Worm (Caenorhabditis elegans): ENCODE data around the gene ZK938.1.

ZK938.1 gene

DNA sequence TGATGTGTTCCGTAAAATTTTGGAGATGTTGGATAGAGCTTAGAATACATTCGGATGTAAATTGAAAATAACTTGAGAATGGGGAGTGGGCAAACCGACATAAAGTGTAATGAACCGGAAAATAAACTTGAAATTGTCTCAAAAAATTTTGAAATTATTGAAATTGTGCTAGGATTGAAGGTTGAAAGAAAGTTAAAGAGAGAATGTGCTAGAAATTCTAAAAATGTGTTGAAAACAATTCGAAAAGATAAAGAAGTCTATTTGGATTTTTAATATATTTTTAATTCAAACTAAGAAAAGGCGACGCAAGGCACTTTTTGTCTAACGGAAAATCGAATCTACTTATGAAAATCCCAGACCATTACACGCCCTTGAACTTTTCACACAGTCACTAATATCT lies 4.6 kb downstream of the ZK938.1 start, which contains the start of gene ZK938.3:
Gene ZK938.3 (minus strand): TSS at position 101 of the 400 bp plus-strand sequence.
- TF ChIP-seq nhr-6 (tag; optimal IDR thresholded peaks at IDR 0.05), result no peak
- peak in 1 of 2 experiments; percentile 26 for TF ChIP-seq unc-62 (GFP tag; optimal IDR thresholded peaks at IDR 0.05 in 1 of 2)
- no peak for TF ChIP-seq unc-62 (tag; optimal IDR thresholded peaks at IDR 0.05)

ce11 chrII:9834921-9835320 lies 5.7 kb downstream of the ZK938.1 start, which contains the start of gene arrd-5:
arrd-5 (plus strand) TSS chrII:9835221.
- TF ChIP-seq duxl-1 (tag; optimal IDR thresholded peaks at IDR 0.05; ENCODE audit: poor library complexity) (no peak), unc-62 (GFP tag; optimal IDR thresholded peaks at IDR 0.05 in 1 of 2) (peak in 1 of 2 experiments; percentile 18), unc-62 (tag; optimal IDR thresholded peaks at IDR 0.05) (no peak)

- TF ChIP-seq unc-62 (GFP tag; optimal IDR thresholded peaks at IDR 0.05 in 1 of 2) (peak in 1 of 2 experiments; percentile 93), unc-62 (tag; optimal IDR thresholded peaks at IDR 0.05) (no peak), hif-1 (tag; optimal IDR thresholded peaks at IDR 0.05) (no peak)
These were observed 6.8 kb downstream of the ZK938.1 start for ce11 chrII:9835958-9836357.

- TF ChIP-seq nhr-11 (tag; optimal IDR thresholded peaks at IDR 0.05) (peak; percentile 66), F49E8.2 (tag; optimal IDR thresholded peaks at IDR 0.05; ENCODE audit: borderline replicate concordance) (no peak)
These were observed 9.2 kb downstream of the ZK938.1 start, which contains the start of gene arrd-4 for ce11 chrII:9838260-9838935. arrd-4 (minus strand) TSS chrII:9838310.

ce11 chrII:9840313-9840712 lies 11.1 kb downstream of the ZK938.1 start, which contains the start of gene ZK938.11:
ZK938.11 (minus strand) TSS chrII:9840413.
- TF ChIP-seq daf-12 (tag; optimal IDR thresholded peaks at IDR 0.05) (no peak), gei-8 (GFP tag; optimal IDR thresholded peaks at IDR 0.05) (no peak), lim-7 (GFP tag; IDR thresholded peaks at IDR 0.05) (no peak), mxl-3 (GFP tag; optimal IDR thresholded peaks at IDR 0.05) (no peak), ceh-44 (GFP tag; IDR thresholded peaks at IDR 0.05) (no peak), ztf-11 (tag; optimal IDR thresholded peaks at IDR 0.05) (no peak), ztf-7 (tag; optimal IDR thresholded peaks at IDR 0.05) (no peak), snpc-4 (tag; optimal IDR thresholded peaks at IDR 0.05) (no peak)

ce11 chrII:9841985-9842505 lies 12.8 kb downstream of the ZK938.1 start, which contains the start of gene rnh-1.2:
rnh-1.2 (minus strand) TSS chrII:9842035.
- TF ChIP-seq R02D3.7 (tag; optimal IDR thresholded peaks at IDR 0.05), result peak; percentile 56
- TF ChIP-seq ces-1 (GFP tag; optimal IDR thresholded peaks at IDR 0.05), result no peak

ce11 chrII:9845239-9845638 lies 16.0 kb downstream of the ZK938.1 start, which contains the start of gene chil-9:
chil-9 (minus strand) TSS chrII:9845339.
- no peak for TF ChIP-seq ceh-82 (tag; optimal IDR thresholded peaks at IDR 0.05)
- no peak for TF ChIP-seq pha-4 (GFP tag; IDR thresholded peaks at IDR 0.05)
- TF ChIP-seq pha-4 (tag; optimal IDR thresholded peaks at IDR 0.05), result no peak
- no peak for TF ChIP-seq Y105C5A.15 (GFP tag; IDR thresholded peaks at IDR 0.05)
- TF ChIP-seq mes-2 (tag; optimal IDR thresholded peaks at IDR 0.05; ENCODE audit: poor library complexity, severe bottlenecking), result no peak
- TF ChIP-seq spr-3 (GFP tag; optimal IDR thresholded peaks at IDR 0.05), result no peak
- TF ChIP-seq lin-39 (tag; optimal IDR thresholded peaks at IDR 0.05), result no peak
- TF ChIP-seq unc-62 (GFP tag; optimal IDR thresholded peaks at IDR 0.05 in 1 of 2), result peak in 1 of 2 experiments; percentile 31
- TF ChIP-seq unc-62 (tag; optimal IDR thresholded peaks at IDR 0.05), result no peak
- TF ChIP-seq mdt-29 (GFP tag; IDR thresholded peaks at IDR 0.05), result no peak
- TF ChIP-seq vab-7 (GFP tag; IDR thresholded peaks at IDR 0.05), result no peak

Measured in whole organism, L4 larva.